Worm (Caenorhabditis elegans) whole organism, L1 larva: Measurements from ENCODE around the gene R05A10.7.

Experiments used
- C04F5.9 ChIP-seq: sonication (generic microtip); optimal IDR thresholded peaks from 2 replicates; lab custom pipeline; 2016; ENCODE audit warnings: missing genetic modification characterization, missing compliant biosample characterization
- F16B12.6 ChIP-seq: fragments of 150-350 bp; optimal IDR thresholded peaks from 2 replicates; lab custom pipeline; 2014; ENCODE audit warnings: missing biosample characterization, missing genetic modification characterization
- Y116A8C.19 ChIP-seq: sonication (generic microtip); optimal IDR thresholded peaks from 2 replicates; lab custom pipeline; 2016; ENCODE audit warnings: missing compliant biosample characterization, missing genetic modification characterization, borderline replicate concordance
- aha-1 ChIP-seq: fragments of 150-350 bp; optimal IDR thresholded peaks from 2 replicates; lab custom pipeline; 2014; ENCODE audit warnings: missing biosample characterization, missing genetic modification characterization
- alr-1 ChIP-seq: fragments of 200-800 bp; sonication (Bioruptor generic); optimal IDR thresholded peaks from 2 replicates; lab custom pipeline; 2018; ENCODE audit warnings: borderline replicate concordance, mild to moderate bottlenecking, missing genetic modification characterization, missing compliant biosample characterization
- ceh-8 ChIP-seq: fragments of 200-800 bp; sonication (Bioruptor generic); optimal IDR thresholded peaks from 2 replicates; lab custom pipeline; 2018; ENCODE audit warnings: mild to moderate bottlenecking, missing genetic modification characterization, moderate library complexity, missing compliant biosample characterization
- ceh-90 ChIP-seq: sonication (generic microtip); optimal IDR thresholded peaks from 2 replicates; lab custom pipeline; 2016; ENCODE audit warnings: missing genetic modification characterization, missing compliant biosample characterization
- dsc-1 ChIP-seq: sonication (generic microtip); optimal IDR thresholded peaks from 2 replicates; lab custom pipeline; 2016; ENCODE audit warnings: mild to moderate bottlenecking, missing genetic modification characterization, missing compliant biosample characterization
- efl-1 ChIP-seq, 4 experiments: fragments of 150-350 bp; optimal IDR thresholded peaks in 3 of 4; peaks in 1 of 4; 1 replicate in 1 of 4; 2 replicates in 3 of 4; lab custom pipeline; 2014; ENCODE audit warnings: missing biosample characterization in 2 of 4, missing genetic modification characterization in 2 of 4, missing genetic modification reagents in 2 of 4
- egl-27 ChIP-seq, 2 experiments: fragments of 150-350 bp in 1 of 2; sonication (generic microtip); optimal IDR thresholded peaks; 3 replicates each; lab custom pipeline; 2017 to 2018; ENCODE audit warnings: missing biosample characterization in 2 of 2, missing genetic modification characterization in 2 of 2, missing genetic modification reagents in 2 of 2
- elt-3 ChIP-seq, 6 experiments: fragments of 150-350 bp in 1 of 6; sonication (generic microtip); optimal IDR thresholded peaks; 2 replicates each; lab custom pipeline; 2017 to 2018; ENCODE audit warnings: missing biosample characterization in 6 of 6, missing genetic modification characterization in 6 of 6, inconsistent platforms in 1 of 6
- fkh-10 ChIP-seq: sonication (generic microtip); optimal IDR thresholded peaks from 2 replicates; lab custom pipeline; 2017; ENCODE audit warnings: missing biosample characterization, missing genetic modification reagents, missing genetic modification characterization
- fkh-4 ChIP-seq: sonication (generic microtip); optimal IDR thresholded peaks from 2 replicates; lab custom pipeline; 2016; ENCODE audit warnings: missing compliant biosample characterization, missing genetic modification characterization, borderline replicate concordance
- fos-1 ChIP-seq: fragments of 150-350 bp; optimal IDR thresholded peaks from 2 replicates; lab custom pipeline; 2014; ENCODE audit warnings: missing biosample characterization, missing genetic modification characterization
- grh-1 ChIP-seq: fragments of 200-800 bp; sonication (Bioruptor generic); IDR thresholded peaks from 2 replicates; pipeline ENCODE4 v1.3.6; 2022; ENCODE audit warnings: missing genetic modification reagents, missing genetic modification characterization, missing compliant biosample characterization
- hlh-17 ChIP-seq: fragments of 200-800 bp; sonication (Bioruptor generic); optimal IDR thresholded peaks from 2 replicates; lab custom pipeline; 2018; ENCODE audit warnings: missing genetic modification characterization, mild to moderate bottlenecking, missing compliant biosample characterization, moderate library complexity, borderline replicate concordance
- hlh-4 ChIP-seq: sonication (generic microtip); optimal IDR thresholded peaks from 2 replicates; lab custom pipeline; 2016; ENCODE audit warnings: mild to moderate bottlenecking, missing genetic modification characterization, missing compliant biosample characterization
- lin-13 ChIP-seq: fragments of 150-350 bp; optimal IDR thresholded peaks from 2 replicates; lab custom pipeline; 2014; ENCODE audit warnings: missing biosample characterization, missing genetic modification reagents, missing genetic modification characterization
- lin-15B ChIP-seq: fragments of 150-350 bp; sonication (generic microtip); optimal IDR thresholded peaks from 3 replicates; lab custom pipeline; 2014; ENCODE audit warnings: missing biosample characterization, missing genetic modification characterization
- lir-3 ChIP-seq: sonication (generic microtip); optimal IDR thresholded peaks from 2 replicates; lab custom pipeline; 2016; ENCODE audit warnings: mild to moderate bottlenecking, missing genetic modification characterization, moderate library complexity, missing compliant biosample characterization; ENCODE audit not compliant: poor library complexity
- lsy-2 ChIP-seq, 2 experiments: fragments of 150-350 bp; optimal IDR thresholded peaks; 2 replicates each; lab custom pipeline; 2014; ENCODE audit warnings: missing biosample characterization in 2 of 2, missing genetic modification characterization in 2 of 2
- mef-2 ChIP-seq: fragments of 150-350 bp; optimal IDR thresholded peaks from 2 replicates; lab custom pipeline; 2014; ENCODE audit warnings: missing biosample characterization, missing genetic modification characterization
- mep-1 ChIP-seq: fragments of 150-350 bp; optimal IDR thresholded peaks from 2 replicates; lab custom pipeline; 2014; ENCODE audit warnings: missing biosample characterization, missing genetic modification characterization
- nhr-11 ChIP-seq: fragments of 150-350 bp; optimal IDR thresholded peaks from 2 replicates; lab custom pipeline; 2014; ENCODE audit warnings: missing biosample characterization, missing genetic modification characterization
- nhr-12 ChIP-seq: sonication (generic microtip); optimal IDR thresholded peaks from 2 replicates; lab custom pipeline; 2017; ENCODE audit warnings: missing biosample characterization, missing genetic modification characterization
- nhr-47 ChIP-seq: sonication (generic microtip); optimal IDR thresholded peaks from 2 replicates; lab custom pipeline; 2016; ENCODE audit warnings: mild to moderate bottlenecking, missing genetic modification characterization, moderate library complexity, missing compliant biosample characterization
- nhr-71 ChIP-seq: sonication (generic microtip); optimal IDR thresholded peaks from 2 replicates; lab custom pipeline; 2016; ENCODE audit warnings: mild to moderate bottlenecking, missing genetic modification characterization, moderate library complexity, missing compliant biosample characterization
- nhr-77 ChIP-seq: fragments of 150-350 bp; optimal IDR thresholded peaks from 2 replicates; lab custom pipeline; 2014; ENCODE audit warnings: missing biosample characterization, missing genetic modification characterization
- nhr-84 ChIP-seq: sonication (generic microtip); optimal IDR thresholded peaks from 2 replicates; lab custom pipeline; 2017; ENCODE audit warnings: missing biosample characterization, missing genetic modification characterization
- nhr-85 ChIP-seq: sonication (generic microtip); peaks from one replicate; lab custom pipeline; 2016; ENCODE audit warnings: missing genetic modification characterization, inconsistent platforms, missing compliant biosample characterization
- nhr-90 ChIP-seq: sonication (generic microtip); optimal IDR thresholded peaks from 2 replicates; lab custom pipeline; 2016; ENCODE audit warnings: mild to moderate bottlenecking, missing genetic modification characterization, missing compliant biosample characterization; ENCODE audit not compliant: poor library complexity
- pag-3 ChIP-seq: sonication (generic microtip); optimal IDR thresholded peaks from 2 replicates; lab custom pipeline; 2017; ENCODE audit warnings: missing genetic modification characterization, mild to moderate bottlenecking, missing compliant biosample characterization, antibody characterized with exemption, borderline replicate concordance; ENCODE audit not compliant: insufficient read depth
- pqm-1 ChIP-seq: sonication (generic microtip); optimal IDR thresholded peaks from 3 replicates; lab custom pipeline; 2017; ENCODE audit warnings: missing biosample characterization, missing genetic modification characterization
- rnt-1 ChIP-seq: sonication (generic microtip); optimal IDR thresholded peaks from 2 replicates; lab custom pipeline; 2016; ENCODE audit warnings: mild to moderate bottlenecking, missing genetic modification characterization, moderate library complexity, missing compliant biosample characterization
- skn-1 ChIP-seq: fragments of 150-350 bp; optimal IDR thresholded peaks from 2 replicates; lab custom pipeline; 2014; ENCODE audit warnings: missing biosample characterization, missing genetic modification characterization
- snpc-4 ChIP-seq: fragments of 150-350 bp; optimal IDR thresholded peaks from 2 replicates; lab custom pipeline; 2014; ENCODE audit warnings: missing biosample characterization, missing genetic modification characterization
- sup-37 ChIP-seq: fragments of 200-800 bp; sonication (Bioruptor generic); optimal IDR thresholded peaks from 2 replicates; lab custom pipeline; 2018; ENCODE audit warnings: mild to moderate bottlenecking, missing genetic modification characterization, missing compliant biosample characterization
- unc-130 ChIP-seq: fragments of 150-350 bp; optimal IDR thresholded peaks from 2 replicates; lab custom pipeline; 2017; ENCODE audit warnings: missing biosample characterization, missing genetic modification characterization, inconsistent platforms
- unc-30 ChIP-seq: sonication (generic microtip); optimal IDR thresholded peaks from 2 replicates; lab custom pipeline; 2017; ENCODE audit warnings: missing biosample characterization, missing genetic modification characterization
- unc-62 ChIP-seq: fragments of 150-350 bp; optimal IDR thresholded peaks from 2 replicates; lab custom pipeline; 2014; ENCODE audit warnings: missing biosample characterization, missing genetic modification reagents, missing genetic modification characterization
- unc-86 ChIP-seq: sonication (generic microtip); optimal IDR thresholded peaks from 2 replicates; lab custom pipeline; 2016; ENCODE audit warnings: missing genetic modification characterization, missing compliant biosample characterization
- unc-98 ChIP-seq: fragments of 200-800 bp; sonication (Bioruptor generic); IDR thresholded peaks from 2 replicates; pipeline ENCODE4 v1.3.6; 2022; ENCODE audit warnings: missing genetic modification characterization, missing compliant biosample characterization
- ztf-4 ChIP-seq: fragments of 150-350 bp; optimal IDR thresholded peaks from 2 replicates; lab custom pipeline; 2014; ENCODE audit warnings: missing biosample characterization, missing genetic modification characterization

R05A10.7 gene

DNA sequence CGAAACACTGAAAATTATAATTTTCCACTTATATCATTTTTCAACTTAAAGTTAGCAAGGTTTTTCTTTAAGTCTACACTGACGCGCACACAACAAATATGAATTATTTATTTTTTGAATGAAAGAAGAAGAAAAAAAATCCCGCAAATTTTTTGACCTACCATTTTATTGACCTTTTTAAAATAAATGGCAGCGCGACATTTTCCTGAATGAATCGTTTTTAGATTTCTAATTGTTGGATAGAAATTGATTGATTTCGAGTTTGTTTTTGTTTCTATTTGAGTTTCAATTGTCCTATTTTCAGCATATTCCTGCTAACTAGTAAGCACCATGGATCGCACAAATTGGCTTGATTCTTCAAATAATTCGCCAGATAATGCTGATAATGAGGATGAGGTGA, 30.5 kb upstream of the R05A10.7 start, which contains the start of gene K01G12.3:
K01G12.3 (plus strand) TSS at position 301 of the 400 bp plus-strand sequence.
- TF ChIP-seq snpc-4 (tag; lab: Kevin White, UChicago): no peak
- no peak for TF ChIP-seq pag-3
- TF ChIP-seq C04F5.9 (tag; lab: Kevin White, UChicago): no peak
- no peak for TF ChIP-seq nhr-77
- TF ChIP-seq lin-13: no peak
- TF ChIP-seq mep-1: no peak
- TF ChIP-seq skn-1 (tag; lab: Kevin White, UChicago): no peak
- no peak for TF ChIP-seq F16B12.6
- TF ChIP-seq unc-30 (tag; lab: Kevin White, UChicago): no peak
- TF ChIP-seq nhr-47 (tag; lab: Kevin White, UChicago): no peak
- TF ChIP-seq nhr-71 (tag; lab: Kevin White, UChicago): no peak

DNA sequence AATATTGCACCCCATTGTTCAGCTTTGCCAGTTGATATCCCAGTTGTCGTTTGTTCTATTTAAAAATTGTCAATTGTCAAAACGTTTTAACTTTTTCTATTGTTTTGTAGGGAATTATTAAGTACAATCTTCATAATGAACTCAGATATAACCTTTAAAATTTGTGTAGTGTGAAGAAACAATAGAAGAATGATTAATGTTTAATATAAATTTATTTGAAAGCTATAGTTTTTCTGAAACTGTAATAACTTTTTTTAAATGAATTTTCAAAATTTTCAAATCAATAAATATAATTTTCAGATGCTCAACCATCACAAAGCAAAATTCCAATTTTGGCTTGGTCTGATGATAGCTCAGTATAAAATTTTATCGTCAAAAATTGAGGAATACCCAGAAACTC, 29.2 kb upstream of the R05A10.7 start, which contains the start of gene K01G12.22:
K01G12.22 (plus strand) TSS at position 301 of the 400 bp plus-strand sequence.
- TF ChIP-seq rnt-1 (tag; lab: Kevin White, UChicago) (no peak), ceh-90 (tag; lab: Kevin White, UChicago) (no peak), elt-3 (tag; optimal IDR thresholded peaks at IDR 0.05; lab: Kevin White, UChicago) (no peak), nhr-12 (tag; lab: Kevin White, UChicago) (no peak), mef-2 (no peak), sup-37 (no peak), unc-130 (no peak), hlh-17 (GFP tag; lab: Kevin White, UChicago) (no peak), fos-1 (tag; lab: Kevin White, UChicago) (no peak), dsc-1 (tag; lab: Kevin White, UChicago) (no peak), ztf-4 (tag; lab: Kevin White, UChicago) (no peak), lir-3 (no peak), pqm-1 (no peak), nhr-90 (tag; lab: Kevin White, UChicago) (no peak), unc-98 (GFP tag; lab: Robert Waterston, UW) (no peak), fkh-10 (no peak)

DNA sequence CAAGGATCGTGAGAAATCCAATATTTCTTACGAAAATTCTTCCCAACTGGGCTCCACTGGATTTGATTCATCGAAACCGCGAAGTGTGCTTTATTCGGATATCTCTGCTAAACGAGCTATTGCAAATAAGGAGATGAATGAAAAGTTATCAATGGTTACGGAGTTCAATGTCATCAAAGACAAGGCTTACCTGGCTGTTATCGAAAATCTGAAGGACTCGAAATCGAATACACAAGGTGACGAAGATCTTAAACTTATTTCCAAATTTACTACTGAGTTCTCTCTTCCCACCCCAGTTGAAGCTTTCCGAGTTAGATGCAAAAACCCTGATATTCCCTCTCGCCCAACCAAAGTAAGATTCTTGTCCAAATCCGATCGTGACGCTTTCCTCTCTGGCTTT, 23.6 kb upstream of the R05A10.7 start:
- TF ChIP-seq unc-62: no peak
- no peak for TF ChIP-seq efl-1 (optimal IDR thresholded peaks at IDR 0.05; lab: Kevin White, UChicago)
- TF ChIP-seq efl-1 (GFP tag; optimal IDR thresholded peaks at IDR 0.05 in 1 of 2; lab: Kevin White, UChicago): peak in 1 of 2 experiments; percentile 91
- TF ChIP-seq nhr-12 (tag; lab: Kevin White, UChicago): no peak
- TF ChIP-seq, all 84 proteins: peak for 1

DNA sequence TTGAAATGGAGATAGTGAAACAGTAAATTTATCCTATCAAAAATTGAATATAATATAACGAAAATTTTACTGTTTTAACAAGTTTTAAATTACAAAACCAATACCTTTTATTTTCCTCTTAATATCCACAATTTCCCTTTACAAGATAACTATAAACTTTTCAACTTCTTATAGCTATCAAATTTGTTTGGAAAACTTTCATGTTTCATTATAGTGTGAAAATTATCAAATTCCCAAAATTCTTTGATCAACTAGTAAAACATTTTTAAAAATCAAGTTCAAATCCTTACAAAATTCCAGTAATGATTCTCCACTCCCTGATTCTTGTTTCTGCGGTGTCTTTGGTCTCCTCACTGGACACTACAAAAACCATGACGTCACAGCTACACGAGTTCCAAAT, 19.4 kb upstream of the R05A10.7 start, which contains the start of gene R05A10.1:
R05A10.1 (plus strand) TSS at position 301 of the 400 bp plus-strand sequence.
- no peak for TF ChIP-seq aha-1 (tag; lab: Kevin White, UChicago)
- TF ChIP-seq lsy-2 (tag; optimal IDR thresholded peaks at IDR 0.05; lab: Kevin White, UChicago): no peak
- no peak for TF ChIP-seq nhr-84 (tag; lab: Kevin White, UChicago)
- no peak for TF ChIP-seq lir-3
- no peak for TF ChIP-seq ceh-8 (GFP tag; lab: Kevin White, UChicago)
- no peak for TF ChIP-seq alr-1 (tag; lab: Kevin White, UChicago)
- no peak for TF ChIP-seq pqm-1
- no peak for TF ChIP-seq unc-86 (tag; lab: Kevin White, UChicago)
- no peak for TF ChIP-seq nhr-85 (tag; lab: Kevin White, UChicago)
- no peak for TF ChIP-seq fkh-4 (tag; lab: Kevin White, UChicago)
- TF ChIP-seq nhr-11 (tag; lab: Kevin White, UChicago): no peak
- TF ChIP-seq hlh-4: no peak
- TF ChIP-seq Y116A8C.19: no peak
- TF ChIP-seq unc-30 (tag; lab: Kevin White, UChicago): no peak
- TF ChIP-seq unc-62: no peak
- TF ChIP-seq lin-15B (tag; lab: Kevin White, UChicago): no peak
- TF ChIP-seq egl-27 (tag; optimal IDR thresholded peaks at IDR 0.05; lab: Kevin White, UChicago): no peak
- no peak for TF ChIP-seq grh-1
- no peak for TF ChIP-seq nhr-12 (tag; lab: Kevin White, UChicago)
- TF ChIP-seq, all 84 proteins: peak for 0
